Worm (Caenorhabditis elegans) whole organism, mixed stage, embryonic: Measurements from ENCODE around the gene F36D3.8.
"Not testable (repeated sequence)": the region's sequence is repeated elsewhere in the genome, so short reads cannot be mapped to it uniquely, and the experiment has no call there.

Experiments
- M03D4.4 ChIP-seq: sonication (generic microtip); optimal IDR thresholded peaks from 2 replicates; lab custom pipeline; 2017; ENCODE audit warnings: mild to moderate bottlenecking, missing genetic modification characterization, missing compliant biosample characterization
- bed-3 ChIP-seq: fragments of 200-800 bp; sonication (Bioruptor generic); optimal IDR thresholded peaks from 3 replicates; lab custom pipeline; 2018; ENCODE audit warnings: mild to moderate bottlenecking, missing genetic modification characterization, moderate library complexity, missing compliant biosample characterization
- blmp-1 ChIP-seq: fragments of 150-350 bp; optimal IDR thresholded peaks from 2 replicates; lab custom pipeline; 2014; ENCODE audit warnings: missing biosample characterization, missing genetic modification characterization
- ceh-43 ChIP-seq: fragments of 200-800 bp; sonication (Bioruptor generic); optimal IDR thresholded peaks from 2 replicates; lab custom pipeline; 2018; ENCODE audit warnings: mild to moderate bottlenecking, missing genetic modification characterization, moderate library complexity, missing compliant biosample characterization
- cnd-1 ChIP-seq: fragments of 200-800 bp; sonication (Bioruptor generic); optimal IDR thresholded peaks from 2 replicates; lab custom pipeline; 2018; ENCODE audit warnings: mild to moderate bottlenecking, missing genetic modification characterization, missing compliant biosample characterization
- drap-1 ChIP-seq: fragments of 200-800 bp; sonication (Bioruptor generic); optimal IDR thresholded peaks from 3 replicates; lab custom pipeline; 2018; ENCODE audit warnings: mild to moderate bottlenecking, missing genetic modification characterization, missing compliant biosample characterization
- elt-1 ChIP-seq: sonication (generic microtip); optimal IDR thresholded peaks from 2 replicates; lab custom pipeline; 2017; ENCODE audit warnings: missing genetic modification characterization, mild to moderate bottlenecking, missing compliant biosample characterization, antibody characterized with exemption, moderate library complexity, borderline replicate concordance; ENCODE audit not compliant: insufficient read depth
- flh-1 ChIP-seq: fragments of 200-800 bp; sonication (Bioruptor generic); optimal IDR thresholded peaks from 2 replicates; lab custom pipeline; 2018; ENCODE audit warnings: mild to moderate bottlenecking, missing genetic modification characterization, moderate library complexity, missing compliant biosample characterization
- ham-2 ChIP-seq: fragments of 200-800 bp; sonication (Bioruptor generic); optimal IDR thresholded peaks from 2 replicates; lab custom pipeline; 2018; ENCODE audit warnings: mild to moderate bottlenecking, missing genetic modification characterization, missing compliant biosample characterization
- hlh-1 ChIP-seq: fragments of 150-350 bp; optimal IDR thresholded peaks from 2 replicates; lab custom pipeline; 2014; ENCODE audit warnings: missing biosample characterization, missing genetic modification reagents, missing genetic modification characterization
- lin-13 ChIP-seq: fragments of 150-350 bp; optimal IDR thresholded peaks from 2 replicates; lab custom pipeline; 2014; ENCODE audit warnings: missing biosample characterization, missing genetic modification characterization
- lin-32 ChIP-seq: fragments of 200-800 bp; sonication (Bioruptor generic); optimal IDR thresholded peaks from 2 replicates; lab custom pipeline; 2018; ENCODE audit warnings: mild to moderate bottlenecking, missing genetic modification characterization, missing compliant biosample characterization
- lsy-2 ChIP-seq: fragments of 150-350 bp; optimal IDR thresholded peaks from 2 replicates; lab custom pipeline; 2014; ENCODE audit warnings: missing biosample characterization, missing genetic modification characterization
- mab-5 ChIP-seq: fragments of 150-350 bp; optimal IDR thresholded peaks from 2 replicates; lab custom pipeline; 2014; ENCODE audit warnings: missing biosample characterization, missing genetic modification characterization
- mep-1 ChIP-seq: fragments of 150-350 bp; optimal IDR thresholded peaks from 2 replicates; lab custom pipeline; 2017; ENCODE audit warnings: missing biosample characterization, missing genetic modification reagents, missing genetic modification characterization, inconsistent platforms
- mls-2 ChIP-seq: sonication (generic microtip); optimal IDR thresholded peaks from 2 replicates; lab custom pipeline; 2016; ENCODE audit warnings: mild to moderate bottlenecking, missing genetic modification characterization, moderate library complexity, missing compliant biosample characterization
- nhr-12 ChIP-seq: fragments of 150-350 bp; optimal IDR thresholded peaks from 2 replicates; lab custom pipeline; 2014; ENCODE audit warnings: missing biosample characterization, missing genetic modification characterization
- nhr-2 ChIP-seq: fragments of 150-350 bp; optimal IDR thresholded peaks from 2 replicates; lab custom pipeline; 2014; ENCODE audit warnings: missing biosample characterization, missing genetic modification characterization
- nhr-28 ChIP-seq: fragments of 150-350 bp; optimal IDR thresholded peaks from 2 replicates; lab custom pipeline; 2014; ENCODE audit warnings: missing biosample characterization, missing genetic modification characterization
- nhr-76 ChIP-seq: sonication (generic microtip); optimal IDR thresholded peaks from 2 replicates; lab custom pipeline; 2017; ENCODE audit warnings: missing biosample characterization, missing genetic modification characterization
- pha-4 ChIP-seq: fragments of 150-350 bp; optimal IDR thresholded peaks from 2 replicates; lab custom pipeline; 2018; ENCODE audit warnings: missing biosample characterization, missing genetic modification reagents, missing genetic modification characterization
- snpc-4 ChIP-seq: fragments of 150-350 bp; optimal IDR thresholded peaks from 2 replicates; lab custom pipeline; 2014; ENCODE audit warnings: missing biosample characterization, missing genetic modification characterization
- sptf-1 ChIP-seq: sonication (generic microtip); optimal IDR thresholded peaks from 2 replicates; lab custom pipeline; 2017; ENCODE audit warnings: mild to moderate bottlenecking, missing genetic modification characterization, moderate library complexity, missing compliant biosample characterization
- tbx-8 ChIP-seq: fragments of 200-800 bp; sonication (Bioruptor generic); optimal IDR thresholded peaks from 2 replicates; lab custom pipeline; 2018; ENCODE audit warnings: mild to moderate bottlenecking, missing genetic modification characterization, moderate library complexity, missing compliant biosample characterization
- unc-39 ChIP-seq: fragments of 150-350 bp; optimal IDR thresholded peaks from 2 replicates; lab custom pipeline; 2014; ENCODE audit warnings: missing biosample characterization, missing genetic modification characterization
- unc-62 ChIP-seq: fragments of 150-350 bp; optimal IDR thresholded peaks from 2 replicates; lab custom pipeline; 2014; ENCODE audit warnings: missing biosample characterization, missing genetic modification reagents, missing genetic modification characterization
- zip-8 ChIP-seq: fragments of 150-350 bp; optimal IDR thresholded peaks from 2 replicates; lab custom pipeline; 2014; ENCODE audit warnings: missing biosample characterization, missing genetic modification characterization
- ztf-11 ChIP-seq: fragments of 150-350 bp; optimal IDR thresholded peaks from 2 replicates; lab custom pipeline; 2014; ENCODE audit warnings: missing biosample characterization, missing genetic modification characterization

Gene F36D3.8

ce11 chrV:16503164-16503563 is 23.8 kb upstream of the F36D3.8 start, which contains the start of gene F36D3.14:
Gene F36D3.14, minus strand, starts transcription at chrV:16503264.
- TF ChIP-seq pha-4 (no peak), snpc-4 (tag; lab: Kevin White, UChicago) (no peak), nhr-28 (no peak), zip-8 (no peak), lin-13 (no peak), mab-5 (tag; lab: Kevin White, UChicago) (no peak), unc-62 (GFP tag; lab: Kevin White, UChicago) (no peak), bed-3 (no peak), sptf-1 (tag; lab: Kevin White, UChicago) (no peak), mls-2 (tag; lab: Kevin White, UChicago) (no peak), unc-39 (tag; lab: Kevin White, UChicago) (no peak), blmp-1 (tag; lab: Kevin White, UChicago) (no peak), ztf-11 (no peak), tbx-8 (GFP tag; lab: Kevin White, UChicago) (no peak), nhr-12 (tag; lab: Kevin White, UChicago) (no peak), ceh-43 (GFP tag; lab: Kevin White, UChicago) (no peak), nhr-76 (tag; lab: Kevin White, UChicago) (no peak), nhr-2 (tag; lab: Kevin White, UChicago) (no peak)

- TF ChIP-seq nhr-76 (tag; lab: Kevin White, UChicago): no peak
- no peak for TF ChIP-seq mls-2 (tag; lab: Kevin White, UChicago)
- no peak for TF ChIP-seq unc-62 (GFP tag; lab: Kevin White, UChicago)
- no peak for TF ChIP-seq sptf-1 (tag; lab: Kevin White, UChicago)
- no peak for TF ChIP-seq flh-1 (GFP tag; lab: Kevin White, UChicago)
- TF ChIP-seq, all 35 proteins: peak for 0
These were observed 21.1 kb upstream of the F36D3.8 start, which contains the start of gene nhr-54 for ce11 chrV:16505828-16506227. Gene nhr-54, minus strand, starts transcription at chrV:16505928.

- no peak for TF ChIP-seq unc-39 (tag; lab: Kevin White, UChicago)
These were observed 20.3 kb upstream of the F36D3.8 start for ce11 chrV:16506650-16507049.

ce11 chrV:16508667-16509066 is 18.3 kb upstream of the F36D3.8 start, which contains the start of gene srr-3:
Gene srr-3, minus strand, starts transcription at chrV:16508767.
- no peak for TF ChIP-seq lin-13
- no peak for TF ChIP-seq nhr-2 (tag; lab: Kevin White, UChicago)
- TF ChIP-seq snpc-4 (tag; lab: Kevin White, UChicago): no peak

ce11 chrV:16515140-16515539 is 11.8 kb upstream of the F36D3.8 start, which contains the start of gene F36D3.5:
Gene F36D3.5, minus strand, starts transcription at chrV:16515240.
- TF ChIP-seq snpc-4 (tag; lab: Kevin White, UChicago); lin-13; unc-39 (tag; lab: Kevin White, UChicago): not testable (repeated sequence)

- TF ChIP-seq mls-2 (tag; lab: Kevin White, UChicago) (no peak), lsy-2 (tag; lab: Kevin White, UChicago) (no peak), drap-1 (GFP tag; lab: Kevin White, UChicago) (no peak), ham-2 (no peak), hlh-1 (tag; lab: Kevin White, UChicago) (no peak), mab-5 (tag; lab: Kevin White, UChicago) (no peak), nhr-76 (tag; lab: Kevin White, UChicago) (no peak), mep-1 (tag; lab: Kevin White, UChicago) (no peak), M03D4.4 (tag; lab: Kevin White, UChicago) (no peak), elt-1 (no peak), sptf-1 (tag; lab: Kevin White, UChicago) (no peak), lin-32 (no peak)
These were observed 9.3 kb upstream of the F36D3.8 start, which contains the start of gene F36D3.4 for ce11 chrV:16517619-16518018. Gene F36D3.4, minus strand, starts transcription at chrV:16517719.

ce11 chrV:16522242-16522641 is 4.7 kb upstream of the F36D3.8 start, which contains the start of gene srw-34:
Gene srw-34, minus strand, starts transcription at chrV:16522342.
- TF ChIP-seq mep-1 (tag; lab: Kevin White, UChicago): no peak
- TF ChIP-seq cnd-1 (tag; lab: Kevin White, UChicago): no peak
- no peak for TF ChIP-seq nhr-12 (tag; lab: Kevin White, UChicago)
- no peak for TF ChIP-seq elt-1
- no peak for TF ChIP-seq mab-5 (tag; lab: Kevin White, UChicago)
- no peak for TF ChIP-seq pha-4
